Worm (Caenorhabditis elegans) whole organism, L2 larva: ENCODE measurements around the gene F08D12.15.

Experiments used
- alr-1 ChIP-seq: fragments of 150-350 bp; optimal IDR thresholded peaks from 2 replicates; lab custom pipeline; 2014; ENCODE audit warnings: missing biosample characterization, missing genetic modification characterization
- nhr-23 ChIP-seq: fragments of 150-350 bp; optimal IDR thresholded peaks from 2 replicates; lab custom pipeline; 2014; ENCODE audit warnings: missing biosample characterization, missing genetic modification reagents, missing genetic modification characterization
- nhr-237 ChIP-seq: fragments of 150-350 bp; optimal IDR thresholded peaks from 2 replicates; lab custom pipeline; 2014; ENCODE audit warnings: missing biosample characterization, missing genetic modification characterization
- sma-9 ChIP-seq, 2 experiments: fragments of 150-350 bp in 1 of 2; sonication (generic microtip) in 1 of 2; optimal IDR thresholded peaks; 2 replicates each; lab custom pipeline; 2014 to 2016; ENCODE audit warnings: missing genetic modification characterization in 2 of 2, mild to moderate bottlenecking in 1 of 2, missing biosample characterization in 1 of 2, missing compliant biosample characterization in 1 of 2, missing genetic modification reagents in 1 of 2, moderate library complexity in 1 of 2
- unc-39 ChIP-seq: fragments of 150-350 bp; optimal IDR thresholded peaks from 2 replicates; lab custom pipeline; 2014; ENCODE audit warnings: missing biosample characterization, missing genetic modification characterization
- unc-62 ChIP-seq: fragments of 150-350 bp; optimal IDR thresholded peaks from 2 replicates; lab custom pipeline; 2014; ENCODE audit warnings: missing biosample characterization, missing genetic modification reagents, missing genetic modification characterization

- TF ChIP-seq nhr-237, result no peak
- no peak for TF ChIP-seq unc-39 (tag; lab: Kevin White, UChicago)
- no peak for TF ChIP-seq alr-1 (tag; lab: Kevin White, UChicago)
- no peak for TF ChIP-seq nhr-23
- no peak for TF ChIP-seq sma-9 (GFP tag; optimal IDR thresholded peaks at IDR 0.05; lab: Kevin White, UChicago)
- no peak for TF ChIP-seq sma-9 (tag; optimal IDR thresholded peaks at IDR 0.05; lab: Kevin White, UChicago)
- no peak for TF ChIP-seq unc-62 (GFP tag; lab: Kevin White, UChicago)
These were observed 8.5 kb upstream of the F08D12.15 start, which contains the start of gene F29A7.8 for ce11 chrII:2757954-2758353.
